Worm (Caenorhabditis elegans) whole organism, L4 larva: Measurements from ENCODE around the gene C06B3.1.

Experiments
- F49E8.2 ChIP-seq: sonication (generic microtip); optimal IDR thresholded peaks from 2 replicates; lab custom pipeline; 2016; ENCODE audit warnings: missing compliant biosample characterization, mild to moderate bottlenecking, missing genetic modification characterization, borderline replicate concordance
- Y5F2A.4 ChIP-seq: fragments of 200-800 bp; sonication (Bioruptor generic); optimal IDR thresholded peaks from 2 replicates; lab custom pipeline; 2018; ENCODE audit warnings: mild to moderate bottlenecking, missing genetic modification characterization, missing compliant biosample characterization
- aly-2 ChIP-seq: sonication (generic microtip); optimal IDR thresholded peaks from 2 replicates; lab custom pipeline; 2018; ENCODE audit warnings: missing biosample characterization, missing genetic modification characterization
- ama-1 ChIP-seq: fragments of 150-350 bp; optimal IDR thresholded peaks from 2 replicates; lab custom pipeline; 2014; ENCODE audit warnings: inconsistent platforms, mixed read lengths
- daf-16 ChIP-seq, 3 experiments: sonication (generic microtip); optimal IDR thresholded peaks; 2 replicates each; lab custom pipeline; 2016 to 2017; ENCODE audit warnings: missing genetic modification characterization in 3 of 3, missing genetic modification reagents in 3 of 3, mild to moderate bottlenecking in 2 of 3, missing compliant biosample characterization in 2 of 3, missing biosample characterization in 1 of 3, moderate library complexity in 1 of 3
- dpl-1 ChIP-seq: fragments of 150-350 bp; optimal IDR thresholded peaks from 2 replicates; lab custom pipeline; 2014; ENCODE audit warnings: missing biosample characterization, missing genetic modification reagents, missing genetic modification characterization
- lin-15B ChIP-seq: fragments of 150-350 bp; sonication (generic microtip); optimal IDR thresholded peaks from 3 replicates; lab custom pipeline; 2014; ENCODE audit warnings: missing biosample characterization, missing genetic modification characterization
- lir-3 ChIP-seq: sonication (generic microtip); optimal IDR thresholded peaks from 2 replicates; lab custom pipeline; 2016; ENCODE audit warnings: mild to moderate bottlenecking, missing genetic modification characterization, missing compliant biosample characterization
- nhr-11 ChIP-seq: fragments of 150-350 bp; optimal IDR thresholded peaks from 2 replicates; lab custom pipeline; 2014; ENCODE audit warnings: missing biosample characterization, missing genetic modification characterization
- nhr-77 ChIP-seq: fragments of 150-350 bp; optimal IDR thresholded peaks from 2 replicates; lab custom pipeline; 2014; ENCODE audit warnings: missing biosample characterization, missing genetic modification characterization
- pqm-1 ChIP-seq: sonication (generic microtip); optimal IDR thresholded peaks from 2 replicates; lab custom pipeline; 2017; ENCODE audit warnings: missing biosample characterization, missing genetic modification characterization
- sdz-12 ChIP-seq: fragments of 200-800 bp; sonication (Bioruptor generic); optimal IDR thresholded peaks from 2 replicates; lab custom pipeline; 2018; ENCODE audit warnings: mild to moderate bottlenecking, missing genetic modification characterization, missing compliant biosample characterization
- unc-62 ChIP-seq, 3 experiments: fragments of 150-350 bp in 1 of 3; sonication (generic microtip); optimal IDR thresholded peaks in 2 of 3; peaks in 1 of 3; 1 replicate in 1 of 3; 2 replicates in 2 of 3; lab custom pipeline; 2014 to 2017; ENCODE audit warnings: missing biosample characterization in 3 of 3, missing genetic modification characterization in 3 of 3, missing genetic modification reagents in 3 of 3, missing genotype in 1 of 3
- zfp-2 ChIP-seq: sonication (generic microtip); optimal IDR thresholded peaks from 2 replicates; lab custom pipeline; 2016; ENCODE audit warnings: mild to moderate bottlenecking, missing genetic modification characterization, missing compliant biosample characterization

- TF ChIP-seq ama-1 (lab: Kevin White, UChicago) (peak; percentile 81), lir-3 (tag; lab: Kevin White, UChicago) (no peak), sdz-12 (GFP tag; lab: Kevin White, UChicago) (no peak), nhr-77 (peak; percentile 96), daf-16 (GFP tag; optimal IDR thresholded peaks at IDR 0.05; lab: Kevin White, UChicago) (peak; percentile 51 to 83), daf-16 (tag; optimal IDR thresholded peaks at IDR 0.05; lab: Kevin White, UChicago) (peak; percentile 99), nhr-11 (tag; lab: Kevin White, UChicago) (peak; percentile 98), aly-2 (tag; lab: Kevin White, UChicago) (no peak), zfp-2 (tag; lab: Kevin White, UChicago) (no peak), pqm-1 (tag; lab: Kevin White, UChicago) (peak; percentile 57), F49E8.2 (no peak), dpl-1 (peak; percentile 52), Y5F2A.4 (GFP tag; lab: Kevin White, UChicago) (no peak), unc-62 (GFP tag; optimal IDR thresholded peaks at IDR 0.05 in 1 of 2; lab: Kevin White, UChicago) (peak in 1 of 2 experiments; percentile 98), unc-62 (tag; optimal IDR thresholded peaks at IDR 0.05; lab: Kevin White, UChicago) (no peak), lin-15B (tag; lab: Kevin White, UChicago) (no peak)
Measured at ce11 chrV:13909400-13909799, 6.8 kb downstream of the C06B3.1 start, which contains the start of gene C06B3.7.
